Fruit fly (Drosophila melanogaster) whole organism, prepupa: Measurements from ENCODE around the gene CG9662.
"Not testable (repeated sequence)": the region's sequence is repeated elsewhere in the genome, so short reads cannot be mapped to it uniquely, and the experiment has no call there.

Experiments
- CG16779 ChIP-seq: fragments of 200-800 bp; sonication (Bioruptor generic); optimal IDR thresholded peaks from 3 replicates; lab custom pipeline; 2017; ENCODE audit warnings: missing biosample characterization, mild to moderate bottlenecking, missing genetic modification characterization
- CG31627 ChIP-seq: fragments of 200-800 bp; sonication (Bioruptor generic); optimal IDR thresholded peaks from 3 replicates; lab custom pipeline; 2016; ENCODE audit warnings: missing biosample characterization, missing genetic modification characterization
- CG34406 ChIP-seq: fragments of 200-800 bp; sonication (Bioruptor generic); optimal IDR thresholded peaks from 3 replicates; lab custom pipeline; 2016; ENCODE audit warnings: missing biosample characterization, missing genetic modification characterization
- CG6276 ChIP-seq: fragments of 200-800 bp; sonication (Bioruptor generic); optimal IDR thresholded peaks from 2 replicates; lab custom pipeline; 2017; ENCODE audit warnings: missing biosample characterization, mild to moderate bottlenecking, missing genetic modification characterization
- CG8119 ChIP-seq: fragments of 200-800 bp; sonication (Bioruptor generic); IDR thresholded peaks from 3 replicates; pipeline ENCODE4 v1.3.6; 2022; ENCODE audit warnings: missing biosample characterization, missing genetic modification characterization
- CG8319 ChIP-seq: fragments of 200-800 bp; sonication (Bioruptor generic); optimal IDR thresholded peaks from 3 replicates; lab custom pipeline; 2016; ENCODE audit warnings: missing biosample characterization, missing genetic modification characterization
- Hr38 ChIP-seq: sonication (Bioruptor generic); optimal IDR thresholded peaks from 2 replicates; lab custom pipeline; 2016; ENCODE audit warnings: missing biosample characterization, missing genetic modification characterization
- Smox ChIP-seq: fragments of 200-800 bp; sonication (Bioruptor generic); optimal IDR thresholded peaks from 3 replicates; lab custom pipeline; 2016; ENCODE audit warnings: missing biosample characterization, missing genetic modification characterization
- ss ChIP-seq, 2 experiments: fragments of 200-800 bp; sonication (Bioruptor generic); optimal IDR thresholded peaks; 2 replicates in 1 of 2; 3 replicates in 1 of 2; lab custom pipeline; 2017 to 2018; ENCODE audit warnings: mild to moderate bottlenecking in 2 of 2, missing biosample characterization in 2 of 2, missing genetic modification characterization in 2 of 2, moderate library complexity in 1 of 2

- TF ChIP-seq CG8319 (GFP tag; lab: Kevin White, UChicago); CG8119 (GFP tag; lab: Robert Waterston, UW); CG6276 (GFP tag; lab: Kevin White, UChicago); ss (GFP tag; optimal IDR thresholded peaks at IDR 0.05; lab: Kevin White, UChicago); Smox (GFP tag; lab: Kevin White, UChicago); CG31627; CG16779 (tag; lab: Kevin White, UChicago); CG34406 (GFP tag; lab: Kevin White, UChicago); Hr38 (GFP tag; lab: Kevin White, UChicago): not testable (repeated sequence)
These were observed 11.9 kb upstream of the CG9662 start, which contains the start of gene CG42460 for dm6 chr2L:3388396-3388795.
